Worm (Caenorhabditis elegans): ENCODE measurements around the gene dct-15.

ce11 chrIV:9840984-9841590 lies 30.6 kb upstream of the dct-15 start, which contains the start of the genes kin-24 and msp-56:
- TF ChIP-seq flt-1 (GFP tag; IDR thresholded peaks at IDR 0.05) (no peak), sea-1 (GFP tag; conservative IDR thresholded peaks at IDR 0.05) (no peak), ama-1 (optimal IDR thresholded peaks at IDR 0.05) (no peak), ceh-13 (GFP tag; optimal IDR thresholded peaks at IDR 0.05) (no peak), tbx-11 (GFP tag; IDR thresholded peaks at IDR 0.05) (no peak), scrt-1 (GFP tag; IDR thresholded peaks at IDR 0.05) (no peak), F13C5.2 (tag; optimal IDR thresholded peaks at IDR 0.05) (no peak), hmbx-1 (tag; optimal IDR thresholded peaks at IDR 0.05) (no peak)

All from whole organism, early embryonic.